Worm (Caenorhabditis elegans) whole organism, L2 larva: ENCODE results near the gene jmjd-3.1.

Experiments used
- egl-27 ChIP-seq: sonication (generic microtip); optimal IDR thresholded peaks from 3 replicates; lab custom pipeline; 2017; ENCODE audit warnings: missing biosample characterization, missing genetic modification reagents, missing genetic modification characterization
- fos-1 ChIP-seq: fragments of 150-350 bp; optimal IDR thresholded peaks from 2 replicates; lab custom pipeline; 2014; ENCODE audit warnings: missing biosample characterization, missing genetic modification characterization
- lin-39 ChIP-seq: fragments of 150-350 bp; optimal IDR thresholded peaks from 2 replicates; lab custom pipeline; 2014; ENCODE audit warnings: missing biosample characterization, missing genetic modification reagents, missing genetic modification characterization
- mab-5 ChIP-seq: fragments of 150-350 bp; optimal IDR thresholded peaks from 2 replicates; lab custom pipeline; 2014; ENCODE audit warnings: missing biosample characterization, missing genetic modification characterization
- nhr-11 ChIP-seq: fragments of 150-350 bp; optimal IDR thresholded peaks from 2 replicates; lab custom pipeline; 2014; ENCODE audit warnings: missing biosample characterization, missing genetic modification characterization
- sma-3 ChIP-seq: sonication (generic microtip); optimal IDR thresholded peaks from 2 replicates; lab custom pipeline; 2016; ENCODE audit warnings: missing genetic modification reagents, missing genetic modification characterization, missing compliant biosample characterization
- snpc-4 ChIP-seq: fragments of 150-350 bp; optimal IDR thresholded peaks from 2 replicates; lab custom pipeline; 2014; ENCODE audit warnings: missing biosample characterization, missing genetic modification characterization

ce11 chrX:8562586-8562985 lies 8.3 kb upstream of the jmjd-3.1 start:
- TF ChIP-seq lin-39 (no peak), sma-3 (no peak), egl-27 (tag; lab: Kevin White, UChicago) (no peak), mab-5 (tag; lab: Kevin White, UChicago) (no peak), nhr-11 (no peak), snpc-4 (no peak), fos-1 (tag; lab: Kevin White, UChicago) (no peak)
